Fruit fly (Drosophila melanogaster): ENCODE results near the gene Ulp1.
A peak's percentile ranks its signal among the peaks of the same experiment; 100 is the strongest.

The Ulp1 gene

DNA sequence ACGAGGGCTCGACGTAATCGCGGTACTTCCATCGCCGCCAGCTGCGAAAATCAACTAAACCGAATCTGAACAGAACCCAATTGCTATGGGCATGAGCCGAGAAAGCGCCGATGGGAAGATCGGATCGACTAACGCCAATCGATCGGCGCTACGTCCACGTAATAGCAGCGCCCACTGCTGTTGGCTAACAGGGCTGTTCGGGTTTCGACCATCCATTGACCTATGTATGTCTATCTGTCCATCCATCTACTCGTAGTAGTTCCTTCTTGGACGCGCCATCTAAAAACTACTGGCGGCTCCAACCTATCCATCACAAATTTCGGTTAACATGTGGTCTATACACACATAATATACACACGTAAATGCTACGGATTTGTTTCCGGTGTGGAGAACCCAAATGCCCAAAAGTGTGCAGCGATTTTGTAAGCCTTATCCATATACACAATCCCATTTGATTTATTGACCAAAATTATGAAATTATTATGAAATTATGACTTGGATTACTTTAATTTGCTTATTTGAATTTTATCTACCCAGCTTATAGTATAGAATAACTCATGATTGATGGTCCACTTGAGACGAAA lies 33.9 kb upstream of the Ulp1 start, which contains the start of gene CG14196 (continued):
- TF ChIP-seq CG9437 (GFP tag; optimal IDR thresholded peaks at IDR 0.05) = peak; percentile 20
- TF ChIP-seq MTF-1 (GFP tag; optimal IDR thresholded peaks at IDR 0.05; ENCODE audit: borderline replicate concordance) = no peak
- no peak for TF ChIP-seq CG10274 (GFP tag; optimal IDR thresholded peaks at IDR 0.05)
- TF ChIP-seq twi (tag; optimal IDR thresholded peaks at IDR 0.05) = no peak
- no peak for TF ChIP-seq CG30020 (tag; optimal IDR thresholded peaks at IDR 0.05)
- no peak for TF ChIP-seq Dip2 (GFP tag; IDR thresholded peaks at IDR 0.05)
- peak; percentile 2 for TF ChIP-seq CG1603 (tag; optimal IDR thresholded peaks at IDR 0.05)

DNA sequence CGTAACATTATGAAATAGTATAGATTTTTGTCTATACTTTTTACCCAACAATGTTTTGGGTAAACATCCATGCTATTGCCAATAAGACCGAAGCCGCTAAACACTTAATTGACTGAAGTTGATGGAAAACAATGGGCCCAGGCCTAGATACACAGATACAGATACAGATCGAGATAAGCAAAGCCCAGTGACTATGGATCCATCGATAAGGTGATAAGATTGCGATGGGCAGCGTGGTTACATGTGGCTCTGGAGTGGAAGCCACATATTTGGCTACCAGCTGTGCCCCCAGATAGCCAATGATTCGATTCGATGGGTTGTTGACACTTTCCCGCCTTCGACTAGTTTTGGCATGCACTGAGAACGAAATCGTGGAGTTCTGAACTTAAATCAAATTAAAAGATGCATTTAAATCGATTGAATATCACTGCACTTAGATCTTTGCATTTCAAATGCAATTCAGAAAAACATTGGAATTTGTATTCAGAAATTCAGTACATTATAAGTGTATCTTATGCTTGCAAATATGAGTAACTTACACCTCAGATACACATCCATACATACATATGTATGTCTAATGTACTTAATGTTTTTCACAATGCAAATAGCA lies 32.3 kb upstream of the Ulp1 start:
- no peak for TF ChIP-seq bcd (GFP tag; optimal IDR thresholded peaks at IDR 0.05)
- peak; percentile 11 for TF ChIP-seq lab (GFP tag; optimal IDR thresholded peaks at IDR 0.05)
- no peak for TF ChIP-seq aop (GFP tag; IDR thresholded peaks at IDR 0.05)
- no peak for TF ChIP-seq CG11695 (GFP tag; IDR thresholded peaks at IDR 0.05)
- TF ChIP-seq klu (GFP tag; IDR thresholded peaks at IDR 0.05) = no peak
- 0 out of 3 replicates have a peak, but pooled peaks have one; percentile 13 for TF ChIP-seq CG17361 (GFP tag; IDR thresholded peaks at IDR 0.05)
- TF ChIP-seq Spps (tag; optimal IDR thresholded peaks at IDR 0.05) = no peak
- TF ChIP-seq CTCF (GFP tag; optimal IDR thresholded peaks at IDR 0.05) = no peak
- no peak for TF ChIP-seq CG10267 (tag; optimal IDR thresholded peaks at IDR 0.05)
- no peak for TF ChIP-seq Bteb2 (GFP tag; optimal IDR thresholded peaks at IDR 0.05)
- no peak for TF ChIP-seq CG33213 (GFP tag; optimal IDR thresholded peaks at IDR 0.05)
- no peak for TF ChIP-seq CG6765 (GFP tag; optimal IDR thresholded peaks at IDR 0.05)
- peak; percentile 7 for TF ChIP-seq mirr (GFP tag; optimal IDR thresholded peaks at IDR 0.05)
- TF ChIP-seq sd (tag; optimal IDR thresholded peaks at IDR 0.05) = peak; percentile 33
- peak; percentile 57 for TF ChIP-seq sug (tag; optimal IDR thresholded peaks at IDR 0.05)
- no peak for TF ChIP-seq bab2 (GFP tag; optimal IDR thresholded peaks at IDR 0.05)
- TF ChIP-seq CG32532 (GFP tag; IDR thresholded peaks at IDR 0.05) = no peak
- TF ChIP-seq grn (GFP tag; optimal IDR thresholded peaks at IDR 0.05) = peak; percentile 90
- no peak for TF ChIP-seq CG34224 (GFP tag; IDR thresholded peaks at IDR 0.05; ENCODE audit: partially characterized antibody)
- TF ChIP-seq hth (optimal IDR thresholded peaks at IDR 0.05) = no peak
- TF ChIP-seq CG34422 (GFP tag; IDR thresholded peaks at IDR 0.05) = 0 out of 3 replicates have a peak, but pooled peaks have one; percentile 9
- TF ChIP-seq mam (GFP tag; optimal IDR thresholded peaks at IDR 0.05) = no peak
- TF ChIP-seq sr (GFP tag; IDR thresholded peaks at IDR 0.05) = no peak
- no peak for TF ChIP-seq NfI (GFP tag; optimal IDR thresholded peaks at IDR 0.05)
- TF ChIP-seq exex (tag; optimal IDR thresholded peaks at IDR 0.05) = peak; percentile 43
- TF ChIP-seq Mrtf (GFP tag; IDR thresholded peaks at IDR 0.05) = no peak
- peak; percentile 64 for TF ChIP-seq sens (GFP tag)
- no peak for TF ChIP-seq CG17359 (tag; optimal IDR thresholded peaks at IDR 0.05)
- no peak for TF ChIP-seq CG16779 (GFP tag; IDR thresholded peaks at IDR 0.05)
- TF ChIP-seq Atf6 (GFP tag; IDR thresholded peaks at IDR 0.05) = 0 out of 2 replicates have a peak, but pooled peaks have one; percentile 13
- TF ChIP-seq CG13123 (GFP tag; optimal IDR thresholded peaks at IDR 0.05) = no peak
- no peak for TF ChIP-seq CG10959 (GFP tag; IDR thresholded peaks at IDR 0.05)
- TF ChIP-seq CG12659 (GFP tag; optimal IDR thresholded peaks at IDR 0.05) = no peak
- no peak for TF ChIP-seq p53 (GFP tag; optimal IDR thresholded peaks at IDR 0.05)
- no peak for TF ChIP-seq org-1 (GFP tag; optimal IDR thresholded peaks at IDR 0.05)
- TF ChIP-seq Lim3 (GFP tag; IDR thresholded peaks at IDR 0.05) = no peak
- no peak for TF ChIP-seq HHEX (GFP tag; optimal IDR thresholded peaks at IDR 0.05)
- TF ChIP-seq Lpt (GFP tag; optimal IDR thresholded peaks at IDR 0.05) = no peak
- TF ChIP-seq ems (GFP tag; optimal IDR thresholded peaks at IDR 0.05) = no peak
- TF ChIP-seq CG3065 (GFP tag; optimal IDR thresholded peaks at IDR 0.05) = no peak
- TF ChIP-seq twi (tag; optimal IDR thresholded peaks at IDR 0.05) = peak; percentile 8
- no peak for TF ChIP-seq slbo (GFP tag; IDR thresholded peaks at IDR 0.05)
- TF ChIP-seq CG34376 (GFP tag; optimal IDR thresholded peaks at IDR 0.05) = peak; percentile 33
- no peak for TF ChIP-seq al (GFP tag; IDR thresholded peaks at IDR 0.05)

Data from whole organism, embryonic.